Worm (Caenorhabditis elegans): Measurements from ENCODE around the gene tsp-11.

Gene tsp-11

DNA sequence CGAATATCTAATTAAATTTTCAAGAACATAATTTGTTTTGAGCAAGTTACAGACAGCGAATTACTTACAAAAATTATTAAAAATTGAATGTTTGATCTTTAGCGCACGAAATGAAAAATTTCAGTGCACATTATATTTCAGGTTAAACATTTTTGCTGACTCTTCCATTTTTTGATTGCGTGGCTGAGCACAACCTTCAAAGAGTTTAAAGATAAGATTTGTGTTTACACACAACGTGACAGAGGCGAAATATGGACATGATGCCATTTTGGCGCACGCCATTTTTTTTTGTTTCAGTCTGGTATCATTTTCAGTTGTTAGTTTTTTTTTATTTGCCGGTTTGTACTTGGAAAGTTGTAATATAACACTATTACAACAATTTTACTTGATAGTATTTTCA is 49.7 kb downstream of the tsp-11 start:
- no peak for TF ChIP-seq flt-1 (GFP tag; IDR thresholded peaks at IDR 0.05)
- TF ChIP-seq ztf-23 (GFP tag; IDR thresholded peaks at IDR 0.05): no peak
- no peak for TF ChIP-seq med-1 (GFP tag; optimal IDR thresholded peaks at IDR 0.05; ENCODE audit: insufficient read depth)
- no peak for TF ChIP-seq tab-1 (GFP tag; IDR thresholded peaks at IDR 0.05)
- TF ChIP-seq ref-1 (GFP tag; conservative IDR thresholded peaks at IDR 0.05): no peak
- TF ChIP-seq cog-1 (tag; optimal IDR thresholded peaks at IDR 0.05): no peak
- no peak for TF ChIP-seq ztf-29 (GFP tag; IDR thresholded peaks at IDR 0.05)
- no peak for TF ChIP-seq klf-2 (GFP tag; conservative IDR thresholded peaks at IDR 0.05)
- TF ChIP-seq T22C8.4 (GFP tag; IDR thresholded peaks at IDR 0.05): no peak

- TF ChIP-seq cog-1 (tag; optimal IDR thresholded peaks at IDR 0.05) (no peak), ztf-23 (GFP tag; IDR thresholded peaks at IDR 0.05) (no peak), flt-1 (GFP tag; IDR thresholded peaks at IDR 0.05) (no peak), ref-1 (GFP tag; conservative IDR thresholded peaks at IDR 0.05) (no peak), med-1 (GFP tag; optimal IDR thresholded peaks at IDR 0.05; ENCODE audit: insufficient read depth) (no peak), klf-2 (GFP tag; conservative IDR thresholded peaks at IDR 0.05) (no peak), tab-1 (GFP tag; IDR thresholded peaks at IDR 0.05) (no peak), T22C8.4 (GFP tag; IDR thresholded peaks at IDR 0.05) (no peak)
These were observed 50.9 kb downstream of the tsp-11 start, which contains the start of gene C35B8.3 for ce11 chrX:9213873-9214341. C35B8.3 (plus strand) TSS chrX:9213923.

Data from whole organism, midembryonic.